Worm (Caenorhabditis elegans) whole organism, mixed stage, embryonic: Measurements from ENCODE around the gene srh-241.

Experiments used
- bed-3 ChIP-seq: fragments of 200-800 bp; sonication (Bioruptor generic); optimal IDR thresholded peaks from 3 replicates; lab custom pipeline; 2018; ENCODE audit warnings: mild to moderate bottlenecking, missing genetic modification characterization, moderate library complexity, missing compliant biosample characterization
- blmp-1 ChIP-seq: fragments of 150-350 bp; optimal IDR thresholded peaks from 2 replicates; lab custom pipeline; 2014; ENCODE audit warnings: missing biosample characterization, missing genetic modification characterization
- ceh-39 ChIP-seq: fragments of 150-350 bp; optimal IDR thresholded peaks from 2 replicates; lab custom pipeline; 2014; ENCODE audit warnings: missing biosample characterization, missing genetic modification characterization
- ceh-43 ChIP-seq: fragments of 200-800 bp; sonication (Bioruptor generic); optimal IDR thresholded peaks from 2 replicates; lab custom pipeline; 2018; ENCODE audit warnings: mild to moderate bottlenecking, missing genetic modification characterization, moderate library complexity, missing compliant biosample characterization
- ceh-83 ChIP-seq: fragments of 200-800 bp; sonication (Bioruptor generic); optimal IDR thresholded peaks from 2 replicates; lab custom pipeline; 2018; ENCODE audit warnings: mild to moderate bottlenecking, missing genetic modification characterization, missing compliant biosample characterization
- ces-1 ChIP-seq: fragments of 150-350 bp; optimal IDR thresholded peaks from 2 replicates; lab custom pipeline; 2014; ENCODE audit warnings: missing biosample characterization, missing genetic modification reagents, missing genetic modification characterization
- cnd-1 ChIP-seq: fragments of 200-800 bp; sonication (Bioruptor generic); optimal IDR thresholded peaks from 2 replicates; lab custom pipeline; 2018; ENCODE audit warnings: mild to moderate bottlenecking, missing genetic modification characterization, missing compliant biosample characterization
- drap-1 ChIP-seq: fragments of 200-800 bp; sonication (Bioruptor generic); optimal IDR thresholded peaks from 3 replicates; lab custom pipeline; 2018; ENCODE audit warnings: mild to moderate bottlenecking, missing genetic modification characterization, missing compliant biosample characterization
- elt-1 ChIP-seq: sonication (generic microtip); optimal IDR thresholded peaks from 2 replicates; lab custom pipeline; 2017; ENCODE audit warnings: missing genetic modification characterization, mild to moderate bottlenecking, missing compliant biosample characterization, antibody characterized with exemption, moderate library complexity, borderline replicate concordance; ENCODE audit not compliant: insufficient read depth
- elt-3 ChIP-seq: fragments of 150-350 bp; optimal IDR thresholded peaks from 2 replicates; lab custom pipeline; 2014; ENCODE audit warnings: missing biosample characterization, missing genetic modification characterization
- ham-2 ChIP-seq: fragments of 200-800 bp; sonication (Bioruptor generic); optimal IDR thresholded peaks from 2 replicates; lab custom pipeline; 2018; ENCODE audit warnings: mild to moderate bottlenecking, missing genetic modification characterization, missing compliant biosample characterization
- hlh-1 ChIP-seq: fragments of 150-350 bp; optimal IDR thresholded peaks from 2 replicates; lab custom pipeline; 2014; ENCODE audit warnings: missing biosample characterization, missing genetic modification reagents, missing genetic modification characterization
- lin-13 ChIP-seq: fragments of 150-350 bp; optimal IDR thresholded peaks from 2 replicates; lab custom pipeline; 2014; ENCODE audit warnings: missing biosample characterization, missing genetic modification characterization
- lin-32 ChIP-seq: fragments of 200-800 bp; sonication (Bioruptor generic); optimal IDR thresholded peaks from 2 replicates; lab custom pipeline; 2018; ENCODE audit warnings: mild to moderate bottlenecking, missing genetic modification characterization, missing compliant biosample characterization
- lsy-2 ChIP-seq: fragments of 150-350 bp; optimal IDR thresholded peaks from 2 replicates; lab custom pipeline; 2014; ENCODE audit warnings: missing biosample characterization, missing genetic modification characterization
- mab-5 ChIP-seq: fragments of 150-350 bp; optimal IDR thresholded peaks from 2 replicates; lab custom pipeline; 2014; ENCODE audit warnings: missing biosample characterization, missing genetic modification characterization
- mep-1 ChIP-seq: fragments of 150-350 bp; optimal IDR thresholded peaks from 2 replicates; lab custom pipeline; 2017; ENCODE audit warnings: missing biosample characterization, missing genetic modification reagents, missing genetic modification characterization, inconsistent platforms
- mls-2 ChIP-seq: sonication (generic microtip); optimal IDR thresholded peaks from 2 replicates; lab custom pipeline; 2016; ENCODE audit warnings: mild to moderate bottlenecking, missing genetic modification characterization, moderate library complexity, missing compliant biosample characterization
- nhr-12 ChIP-seq: fragments of 150-350 bp; optimal IDR thresholded peaks from 2 replicates; lab custom pipeline; 2014; ENCODE audit warnings: missing biosample characterization, missing genetic modification characterization
- nhr-237 ChIP-seq: fragments of 150-350 bp; optimal IDR thresholded peaks from 2 replicates; lab custom pipeline; 2014; ENCODE audit warnings: missing biosample characterization, missing genetic modification characterization
- nhr-28 ChIP-seq: fragments of 150-350 bp; optimal IDR thresholded peaks from 2 replicates; lab custom pipeline; 2014; ENCODE audit warnings: missing biosample characterization, missing genetic modification characterization
- nhr-76 ChIP-seq: sonication (generic microtip); optimal IDR thresholded peaks from 2 replicates; lab custom pipeline; 2017; ENCODE audit warnings: missing biosample characterization, missing genetic modification characterization
- pha-4 ChIP-seq: fragments of 150-350 bp; optimal IDR thresholded peaks from 2 replicates; lab custom pipeline; 2018; ENCODE audit warnings: missing biosample characterization, missing genetic modification reagents, missing genetic modification characterization
- sem-2 ChIP-seq: fragments of 200-800 bp; sonication (Bioruptor generic); optimal IDR thresholded peaks from 2 replicates; lab custom pipeline; 2018; ENCODE audit warnings: mild to moderate bottlenecking, missing genetic modification characterization, missing compliant biosample characterization
- snpc-4 ChIP-seq: fragments of 150-350 bp; optimal IDR thresholded peaks from 2 replicates; lab custom pipeline; 2014; ENCODE audit warnings: missing biosample characterization, missing genetic modification characterization
- sptf-1 ChIP-seq: sonication (generic microtip); optimal IDR thresholded peaks from 2 replicates; lab custom pipeline; 2017; ENCODE audit warnings: mild to moderate bottlenecking, missing genetic modification characterization, moderate library complexity, missing compliant biosample characterization
- tbx-8 ChIP-seq: fragments of 200-800 bp; sonication (Bioruptor generic); optimal IDR thresholded peaks from 2 replicates; lab custom pipeline; 2018; ENCODE audit warnings: mild to moderate bottlenecking, missing genetic modification characterization, moderate library complexity, missing compliant biosample characterization
- unc-120 ChIP-seq: sonication (generic microtip); optimal IDR thresholded peaks from 2 replicates; lab custom pipeline; 2017; ENCODE audit warnings: missing genetic modification characterization, missing compliant biosample characterization; ENCODE audit not compliant: poor library complexity, severe bottlenecking
- unc-39 ChIP-seq: fragments of 150-350 bp; optimal IDR thresholded peaks from 2 replicates; lab custom pipeline; 2014; ENCODE audit warnings: missing biosample characterization, missing genetic modification characterization
- unc-62 ChIP-seq: fragments of 150-350 bp; optimal IDR thresholded peaks from 2 replicates; lab custom pipeline; 2014; ENCODE audit warnings: missing biosample characterization, missing genetic modification reagents, missing genetic modification characterization
- zip-8 ChIP-seq: fragments of 150-350 bp; optimal IDR thresholded peaks from 2 replicates; lab custom pipeline; 2014; ENCODE audit warnings: missing biosample characterization, missing genetic modification characterization
- ztf-11 ChIP-seq: fragments of 150-350 bp; optimal IDR thresholded peaks from 2 replicates; lab custom pipeline; 2014; ENCODE audit warnings: missing biosample characterization, missing genetic modification characterization

srh-241 gene

ce11 chrV:2892976-2893375 lies 23.6 kb upstream of the srh-241 start, which contains the start of gene srh-127:
Gene srh-127, plus strand, starts transcription at chrV:2893276.
- TF ChIP-seq hlh-1 (no peak), zip-8 (no peak), cnd-1 (no peak), elt-3 (tag; lab: Kevin White, UChicago) (no peak), nhr-28 (tag; lab: Kevin White, UChicago) (no peak)
- TF ChIP-seq, all 35 proteins: peak for 0

- no peak for TF ChIP-seq lin-13 (tag; lab: Kevin White, UChicago)
- no peak for TF ChIP-seq unc-120
- TF ChIP-seq blmp-1 (tag; lab: Kevin White, UChicago), result no peak
- no peak for TF ChIP-seq cnd-1
- no peak for TF ChIP-seq drap-1 (GFP tag; lab: Kevin White, UChicago)
- TF ChIP-seq hlh-1, result no peak
- no peak for TF ChIP-seq tbx-8 (GFP tag; lab: Kevin White, UChicago)
- TF ChIP-seq unc-39, result no peak
- no peak for TF ChIP-seq mep-1
- TF ChIP-seq ceh-83 (GFP tag; lab: Kevin White, UChicago), result no peak
- TF ChIP-seq sptf-1, result no peak
- no peak for TF ChIP-seq ztf-11 (tag; lab: Kevin White, UChicago)
- TF ChIP-seq elt-1 (tag; lab: Kevin White, UChicago), result no peak
- TF ChIP-seq mab-5 (tag; lab: Kevin White, UChicago), result no peak
- no peak for TF ChIP-seq pha-4 (tag; lab: Kevin White, UChicago)
- TF ChIP-seq, all 35 proteins: peak for 0
Measured at ce11 chrV:2891927-2892326, 22.5 kb upstream of the srh-241 start, which contains the start of gene F37B4.15. Gene F37B4.15, plus strand, starts transcription at chrV:2892227.

DNA sequence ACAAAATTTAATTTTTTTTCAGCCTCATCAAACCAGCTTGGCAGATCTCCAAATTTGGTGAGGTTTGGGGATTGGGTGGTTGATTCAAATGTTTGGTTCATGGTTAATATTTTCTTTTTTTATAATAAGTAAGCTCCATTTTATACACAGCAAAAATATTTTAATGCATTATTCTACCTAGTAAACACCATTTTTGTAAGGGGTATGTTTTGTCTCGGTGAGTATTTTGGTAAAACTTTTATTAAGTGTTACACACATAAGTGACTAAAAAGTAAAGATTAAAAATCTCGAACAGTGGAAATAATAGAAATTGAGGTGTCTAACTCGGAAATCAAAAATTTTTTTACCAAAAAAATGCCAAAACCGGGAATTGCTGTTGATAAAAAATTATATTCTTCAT lies 19.3 kb upstream of the srh-241 start, which contains the start of gene srw-4:
srw-4 (minus strand) TSS at position 101 of the 400 bp plus-strand sequence.
- TF ChIP-seq ces-1 (GFP tag; lab: Kevin White, UChicago) (no peak), pha-4 (tag; lab: Kevin White, UChicago) (no peak), nhr-76 (tag; lab: Kevin White, UChicago) (no peak), ceh-83 (GFP tag; lab: Kevin White, UChicago) (no peak), drap-1 (GFP tag; lab: Kevin White, UChicago) (no peak), mep-1 (no peak), hlh-1 (no peak), zip-8 (no peak), snpc-4 (tag; lab: Kevin White, UChicago) (no peak), unc-39 (no peak), sem-2 (no peak), lsy-2 (tag; lab: Kevin White, UChicago) (no peak)

DNA sequence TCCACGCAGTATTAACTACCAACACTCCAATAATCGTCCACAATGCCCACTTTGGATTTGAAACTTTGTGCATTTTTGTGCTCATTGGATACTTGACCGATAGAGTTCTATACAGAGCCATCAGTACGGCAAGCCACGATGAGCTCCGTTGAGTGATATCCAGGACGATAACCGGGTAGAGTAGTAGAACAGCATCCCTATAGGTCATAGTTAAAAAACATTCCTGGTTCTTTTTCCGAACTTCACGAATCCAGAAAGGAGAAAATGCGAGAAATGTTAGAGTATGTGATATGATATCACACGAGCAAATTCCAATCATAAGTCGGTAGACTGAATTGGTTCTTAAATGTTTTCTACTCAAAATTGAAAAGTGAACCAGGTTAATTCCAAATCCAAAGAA lies 18.9 kb upstream of the srh-241 start:
- no peak for TF ChIP-seq lin-32 (GFP tag; lab: Kevin White, UChicago)
- no peak for TF ChIP-seq lsy-2 (tag; lab: Kevin White, UChicago)
- no peak for TF ChIP-seq nhr-237 (tag; lab: Kevin White, UChicago)
- no peak for TF ChIP-seq hlh-1
- TF ChIP-seq pha-4 (tag; lab: Kevin White, UChicago), result no peak
- no peak for TF ChIP-seq snpc-4 (tag; lab: Kevin White, UChicago)
- TF ChIP-seq elt-1 (tag; lab: Kevin White, UChicago), result no peak

DNA sequence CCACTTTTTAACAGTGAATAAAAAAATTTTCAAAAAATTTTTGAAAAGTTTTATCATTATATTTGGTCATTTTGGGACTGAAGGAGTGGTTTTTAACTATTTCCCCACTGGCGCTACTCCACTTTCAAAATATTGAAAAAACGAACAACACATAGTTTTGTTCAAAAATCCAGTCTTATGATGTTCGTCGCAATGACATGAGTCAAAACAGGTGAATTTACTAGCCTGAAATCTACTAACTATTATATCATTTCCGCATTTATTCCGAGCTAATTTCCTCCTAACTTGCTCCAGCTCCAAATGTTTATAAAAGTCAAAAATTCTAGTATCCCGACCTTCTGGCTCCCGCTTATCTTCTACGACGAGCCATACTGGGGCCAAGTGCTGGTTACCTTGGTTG lies 15.0 kb upstream of the srh-241 start, which contains the start of gene sre-24:
sre-24 (plus strand) TSS at position 301 of the 400 bp plus-strand sequence.
- TF ChIP-seq mls-2 (tag; lab: Kevin White, UChicago) (no peak), sptf-1 (no peak), mep-1 (no peak)

- TF ChIP-seq ceh-39 (tag; lab: Kevin White, UChicago) (no peak), nhr-76 (tag; lab: Kevin White, UChicago) (no peak), mab-5 (tag; lab: Kevin White, UChicago) (no peak), snpc-4 (tag; lab: Kevin White, UChicago) (no peak), unc-62 (no peak), nhr-237 (tag; lab: Kevin White, UChicago) (no peak), drap-1 (GFP tag; lab: Kevin White, UChicago) (no peak), sptf-1 (no peak), bed-3 (GFP tag; lab: Kevin White, UChicago) (no peak), mls-2 (tag; lab: Kevin White, UChicago) (no peak), zip-8 (no peak), ceh-43 (GFP tag; lab: Kevin White, UChicago) (no peak), ham-2 (no peak), pha-4 (tag; lab: Kevin White, UChicago) (no peak), mep-1 (no peak), ces-1 (GFP tag; lab: Kevin White, UChicago) (no peak), nhr-12 (tag; lab: Kevin White, UChicago) (no peak), ceh-83 (GFP tag; lab: Kevin White, UChicago) (no peak), unc-39 (no peak)
Measured at ce11 chrV:2883097-2883496, 13.7 kb upstream of the srh-241 start.
